Fruit fly (Drosophila melanogaster) whole organism, embryonic: ENCODE measurements around the gene CG4991.

ENCODE experiments used
- Bteb2 ChIP-seq: fragments of 200-800 bp; sonication (Bioruptor generic); optimal IDR thresholded peaks from 2 replicates; lab custom pipeline; 2016; ENCODE audit warnings: missing biosample characterization, missing genetic modification characterization
- CG10959 ChIP-seq: fragments of 200-800 bp; sonication (Bioruptor generic); IDR thresholded peaks from 2 replicates; pipeline ENCODE4 v1.3.6; 2022; ENCODE audit warnings: missing biosample characterization, missing genetic modification characterization
- CG11456 ChIP-seq: fragments of 200-800 bp; sonication (Bioruptor generic); IDR thresholded peaks from 3 replicates; pipeline ENCODE4 v1.3.6; 2022; ENCODE audit warnings: missing biosample characterization, missing genetic modification characterization
- CG1602 ChIP-seq: fragments of 200-800 bp; sonication (Bioruptor generic); optimal IDR thresholded peaks from 3 replicates; lab custom pipeline; 2016; ENCODE audit warnings: missing biosample characterization, missing genetic modification characterization
- CG17385 ChIP-seq: fragments of 200-800 bp; sonication (Bioruptor generic); optimal IDR thresholded peaks from 3 replicates; lab custom pipeline; 2018; ENCODE audit warnings: missing biosample characterization, mild to moderate bottlenecking, missing genetic modification characterization
- CG1792 ChIP-seq: fragments of 200-800 bp; sonication (Bioruptor generic); optimal IDR thresholded peaks from 2 replicates; lab custom pipeline; 2016; ENCODE audit warnings: missing biosample characterization, missing genetic modification characterization
- CG18599 ChIP-seq: fragments of 200-800 bp; sonication (Bioruptor generic); optimal IDR thresholded peaks from 3 replicates; lab custom pipeline; 2017; ENCODE audit warnings: missing biosample characterization, missing genetic modification characterization, mild to moderate bottlenecking, moderate library complexity, missing genetic modification reagents
- CG2199 ChIP-seq: fragments of 200-800 bp; sonication (Bioruptor generic); IDR thresholded peaks from 3 replicates; pipeline ENCODE4 v1.3.6; 2022; ENCODE audit warnings: missing biosample characterization, missing genetic modification characterization
- CG2712 ChIP-seq: fragments of 200-800 bp; optimal IDR thresholded peaks from 3 replicates; lab custom pipeline; 2019; ENCODE audit warnings: missing biosample characterization, mild to moderate bottlenecking, missing genetic modification characterization, moderate library complexity
- CG2875 ChIP-seq: fragments of 200-800 bp; sonication (Bioruptor generic); optimal IDR thresholded peaks from 2 replicates; lab custom pipeline; 2017; ENCODE audit warnings: missing biosample characterization, mild to moderate bottlenecking, missing genetic modification characterization, missing genetic modification reagents
- CG32532 ChIP-seq: fragments of 200-800 bp; sonication (Bioruptor generic); IDR thresholded peaks from 2 replicates; pipeline ENCODE4 v1.3.6; 2022; ENCODE audit warnings: missing biosample characterization, missing genetic modification characterization
- CG34422 ChIP-seq: fragments of 200-800 bp; sonication (Bioruptor generic); IDR thresholded peaks from 3 replicates; pipeline ENCODE4 v1.3.6; 2022; ENCODE audit warnings: missing biosample characterization, missing genetic modification characterization
- CG3995 ChIP-seq: fragments of 200-800 bp; sonication (Bioruptor generic); optimal IDR thresholded peaks from 3 replicates; lab custom pipeline; 2016; ENCODE audit warnings: missing biosample characterization, missing genetic modification characterization
- CG4404 ChIP-seq: fragments of 200-800 bp; sonication (Bioruptor generic); IDR thresholded peaks from 2 replicates; pipeline ENCODE4 v1.3.6; 2022; ENCODE audit warnings: missing biosample characterization, missing genetic modification characterization
- CG4730 ChIP-seq: fragments of 200-800 bp; sonication (Bioruptor generic); IDR thresholded peaks from 2 replicates; pipeline ENCODE4 v1.3.6; 2022; ENCODE audit warnings: missing biosample characterization, missing genetic modification characterization
- CG6254 ChIP-seq: fragments of 200-800 bp; sonication (Bioruptor generic); optimal IDR thresholded peaks from 3 replicates; lab custom pipeline; 2017; ENCODE audit warnings: mild to moderate bottlenecking, missing biosample characterization, missing genetic modification reagents, missing genetic modification characterization
- CG6654 ChIP-seq: fragments of 200-800 bp; sonication (Bioruptor generic); optimal IDR thresholded peaks from 2 replicates; lab custom pipeline; 2017; ENCODE audit warnings: missing biosample characterization, mild to moderate bottlenecking, missing genetic modification characterization
- CG8290 ChIP-seq, 3 experiments: fragments of 200-800 bp; sonication (Bioruptor generic); optimal IDR thresholded peaks; 2 replicates each; lab custom pipeline; 2016 to 2019; ENCODE audit warnings: missing biosample characterization in 3 of 3, missing genetic modification characterization in 3 of 3, mild to moderate bottlenecking in 2 of 3, moderate library complexity in 1 of 3
- CHES-1-like ChIP-seq: fragments of 200-800 bp; sonication (Bioruptor generic); optimal IDR thresholded peaks from 2 replicates; lab custom pipeline; 2016; ENCODE audit warnings: missing biosample characterization, missing genetic modification characterization
- D19B ChIP-seq: fragments of 200-800 bp; sonication (Bioruptor generic); optimal IDR thresholded peaks from 2 replicates; lab custom pipeline; 2017; ENCODE audit warnings: missing biosample characterization, mild to moderate bottlenecking, missing genetic modification characterization
- Dek ChIP-seq: fragments of 200-800 bp; sonication (Bioruptor generic); optimal IDR thresholded peaks from 3 replicates; lab custom pipeline; 2019; ENCODE audit warnings: missing biosample characterization, mild to moderate bottlenecking, missing genetic modification characterization, moderate library complexity
- E2f1 ChIP-seq: fragments of 200-800 bp; sonication (Bioruptor generic); IDR thresholded peaks from 2 replicates; pipeline ENCODE4 v1.3.6; 2022; ENCODE audit warnings: missing biosample characterization, missing genetic modification characterization
- Ets65A ChIP-seq: fragments of 200-800 bp; sonication (Bioruptor generic); peaks from one replicate; lab custom pipeline; 2016; ENCODE audit warnings: missing biosample characterization, missing genetic modification characterization
- Fer1 ChIP-seq: fragments of 200-800 bp; sonication (Bioruptor generic); optimal IDR thresholded peaks from 2 replicates; lab custom pipeline; 2017; ENCODE audit warnings: missing biosample characterization, mild to moderate bottlenecking, missing genetic modification characterization
- Nf-YB ChIP-seq: fragments of 200-800 bp; sonication (Bioruptor generic); optimal IDR thresholded peaks from 3 replicates; lab custom pipeline; 2019; ENCODE audit warnings: missing biosample characterization, mild to moderate bottlenecking, missing genetic modification characterization, moderate library complexity
- Optix ChIP-seq: fragments of 200-800 bp; sonication (Bioruptor generic); IDR thresholded peaks from 3 replicates; pipeline ENCODE4 v1.3.6; 2022; ENCODE audit warnings: missing biosample characterization, missing genetic modification characterization
- Ravus ChIP-seq: fragments of 200-800 bp; sonication (Bioruptor generic); IDR thresholded peaks from 2 replicates; pipeline ENCODE4 v1.3.6; 2022; ENCODE audit warnings: missing biosample characterization, missing genetic modification characterization
- Scr ChIP-seq: fragments of 200-800 bp; sonication (Bioruptor generic); IDR thresholded peaks from 2 replicates; pipeline ENCODE4 v1.3.6; 2022; ENCODE audit warnings: missing biosample characterization, missing genetic modification characterization; ENCODE audit not compliant: partially characterized antibody
- Side ChIP-seq: fragments of 200-800 bp; sonication (Bioruptor generic); optimal IDR thresholded peaks from 2 replicates; lab custom pipeline; 2016; ENCODE audit warnings: missing biosample characterization, missing genetic modification characterization
- TFAM ChIP-seq: fragments of 200-800 bp; sonication (Bioruptor generic); optimal IDR thresholded peaks from 2 replicates; lab custom pipeline; 2017; ENCODE audit warnings: missing biosample characterization, missing genetic modification characterization, inconsistent platforms
- al ChIP-seq: fragments of 200-800 bp; sonication (Bioruptor generic); IDR thresholded peaks from 2 replicates; pipeline ENCODE4 v1.3.6; 2022; ENCODE audit warnings: missing biosample characterization, missing genetic modification characterization
- az2 ChIP-seq: fragments of 200-800 bp; sonication (Bioruptor generic); optimal IDR thresholded peaks from 3 replicates; lab custom pipeline; 2016; ENCODE audit warnings: missing biosample characterization, missing genetic modification characterization
- bab2 ChIP-seq: fragments of 200-800 bp; sonication (Bioruptor generic); optimal IDR thresholded peaks from 2 replicates; lab custom pipeline; 2016; ENCODE audit warnings: missing biosample characterization, missing genetic modification characterization
- bigmax ChIP-seq: fragments of 200-800 bp; sonication (Bioruptor generic); optimal IDR thresholded peaks from 2 replicates; lab custom pipeline; 2018; ENCODE audit warnings: missing biosample characterization, mild to moderate bottlenecking, missing genetic modification characterization
- dati ChIP-seq: fragments of 200-800 bp; sonication (Bioruptor generic); IDR thresholded peaks from 2 replicates; pipeline ENCODE4 v1.3.6; 2022; ENCODE audit warnings: missing biosample characterization, missing genetic modification characterization
- dm ChIP-seq: fragments of 200-800 bp; sonication (Bioruptor generic); optimal IDR thresholded peaks from 3 replicates; lab custom pipeline; 2016; ENCODE audit warnings: missing biosample characterization, missing genetic modification characterization
- eyg ChIP-seq: fragments of 200-800 bp; sonication (Bioruptor generic); optimal IDR thresholded peaks from 3 replicates; lab custom pipeline; 2016; ENCODE audit warnings: missing biosample characterization, missing genetic modification characterization
- fd102C ChIP-seq: fragments of 200-800 bp; sonication (Bioruptor generic); optimal IDR thresholded peaks from 2 replicates; lab custom pipeline; 2018; ENCODE audit warnings: missing biosample characterization, mild to moderate bottlenecking, missing genetic modification characterization, moderate library complexity
- gt ChIP-seq: fragments of 200-800 bp; sonication (Bioruptor generic); IDR thresholded peaks from 2 replicates; pipeline ENCODE4 v1.3.6; 2022; ENCODE audit warnings: missing biosample characterization, missing genetic modification characterization
- ken ChIP-seq: fragments of 200-800 bp; sonication (Bioruptor generic); IDR thresholded peaks from 3 replicates; pipeline ENCODE4 v1.3.6; 2022; ENCODE audit warnings: missing biosample characterization, missing genetic modification characterization
- lmd ChIP-seq: fragments of 200-800 bp; sonication (Bioruptor generic); IDR thresholded peaks from 2 replicates; pipeline ENCODE4 v1.3.6; 2022; ENCODE audit warnings: missing biosample characterization, missing genetic modification characterization
- mam ChIP-seq: fragments of 200-800 bp; sonication (Bioruptor generic); optimal IDR thresholded peaks from 3 replicates; lab custom pipeline; 2016; ENCODE audit warnings: missing biosample characterization, missing genetic modification characterization
- pnt ChIP-seq: fragments of 200-800 bp; sonication (Bioruptor generic); optimal IDR thresholded peaks from 3 replicates; lab custom pipeline; 2016; ENCODE audit warnings: missing biosample characterization, missing genetic modification characterization
- pum ChIP-seq: fragments of 200-800 bp; sonication (Bioruptor generic); optimal IDR thresholded peaks from 2 replicates; lab custom pipeline; 2016; ENCODE audit warnings: missing biosample characterization, missing genetic modification characterization
- sd ChIP-seq: fragments of 200-800 bp; sonication (Bioruptor generic); optimal IDR thresholded peaks from 3 replicates; lab custom pipeline; 2018; ENCODE audit warnings: missing biosample characterization, mild to moderate bottlenecking, missing genetic modification characterization, moderate library complexity
- tio ChIP-seq: fragments of 200-800 bp; sonication (Bioruptor generic); optimal IDR thresholded peaks from 2 replicates; lab custom pipeline; 2017; ENCODE audit warnings: missing biosample characterization, missing genetic modification characterization, inconsistent platforms
- tll ChIP-seq, 2 experiments: fragments of 200-800 bp in 1 of 2; fragments of >200 bp in 1 of 2; sonication (Bioruptor generic) in 1 of 2; optimal IDR thresholded peaks; 2 replicates each; lab custom pipeline; 2017 to 2019; ENCODE audit warnings: missing biosample characterization in 2 of 2, missing genetic modification characterization in 2 of 2, mild to moderate bottlenecking in 1 of 2, moderate library complexity in 1 of 2
- wdn ChIP-seq: fragments of 200-800 bp; sonication (Bioruptor generic); IDR thresholded peaks from 2 replicates; pipeline ENCODE4 v1.3.6; 2022; ENCODE audit warnings: missing biosample characterization, missing genetic modification characterization
- wek ChIP-seq: fragments of 200-800 bp; sonication (Bioruptor generic); optimal IDR thresholded peaks from 3 replicates; lab custom pipeline; 2018; ENCODE audit warnings: missing biosample characterization, mild to moderate bottlenecking, missing genetic modification characterization, moderate library complexity
- zf30C ChIP-seq: fragments of 200-800 bp; sonication (Bioruptor generic); optimal IDR thresholded peaks from 3 replicates; lab custom pipeline; 2018; ENCODE audit warnings: missing biosample characterization, mild to moderate bottlenecking, missing genetic modification characterization

Gene CG4991

DNA sequence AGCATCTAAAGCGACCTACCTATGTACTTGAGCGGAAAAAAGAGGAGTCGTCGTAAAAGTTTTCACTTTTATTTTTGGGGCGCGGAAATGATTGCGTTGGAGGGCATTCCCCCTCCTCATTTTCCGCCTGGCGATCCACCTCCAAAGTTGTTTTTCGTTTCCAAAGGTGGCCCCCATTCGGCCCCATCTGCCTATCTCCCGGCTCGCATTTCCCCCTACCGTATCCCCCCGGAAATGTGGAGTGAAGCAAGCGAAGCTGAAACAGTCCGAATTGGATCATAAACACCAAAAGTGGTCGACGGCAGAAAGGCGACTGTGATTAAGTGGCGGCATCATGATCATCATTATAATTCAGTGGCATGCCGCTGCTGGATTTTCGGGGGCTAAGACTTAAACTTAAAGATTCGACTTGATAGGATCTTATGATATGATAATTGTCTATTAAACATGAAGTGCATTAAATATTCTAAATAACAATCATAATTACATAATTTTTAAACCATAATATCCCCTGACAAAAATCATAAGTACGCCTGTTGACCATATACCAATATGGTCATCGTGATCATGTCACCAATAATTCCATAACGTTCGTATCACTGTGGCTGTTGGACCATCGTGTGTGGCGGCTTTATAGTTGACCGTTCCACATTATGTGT is 32.0 kb downstream of the CG4991 start (continued):
- TF ChIP-seq CG2199: peak; percentile 48; the same call in 1 of the 3 replicates
- peak; percentile 0 for TF ChIP-seq TFAM (GFP tag; lab: Kevin White, UChicago)
- peak; percentile 77 for TF ChIP-seq CG32532 (GFP tag; lab: Robert Waterston, UW)
- TF ChIP-seq az2 (GFP tag; lab: Kevin White, UChicago): peak; percentile 61
- no peak for TF ChIP-seq fd102C (GFP tag; lab: Kevin White, UChicago)
- no peak for TF ChIP-seq CG8290 (GFP tag; optimal IDR thresholded peaks at IDR 0.05; lab: Kevin White, UChicago)
- TF ChIP-seq CG8290 (tag; optimal IDR thresholded peaks at IDR 0.05; lab: Kevin White, UChicago): peak in 1 of 2 experiments; percentile 86
- peak; percentile 32 for TF ChIP-seq sd (tag; lab: Kevin White, UChicago)
- TF ChIP-seq CG17385 (GFP tag; lab: Kevin White, UChicago): peak; percentile 64
- TF ChIP-seq CG2712 (tag; lab: Kevin White, UChicago): peak; percentile 76
- 0 out of 2 replicates have a peak, but pooled peaks have one; percentile 38 for TF ChIP-seq CG4730
- TF ChIP-seq gt (GFP tag; lab: Robert Waterston, UW): no peak
- TF ChIP-seq CG6654: peak; percentile 18
- 0 out of 2 replicates have a peak, but pooled peaks have one; percentile 23 for TF ChIP-seq CG4404
- no peak for TF ChIP-seq dati
- peak; percentile 15 for TF ChIP-seq tio
- peak; percentile 78; the same call in 2 of the 3 replicates for TF ChIP-seq ken (GFP tag; lab: Robert Waterston, UW)
- TF ChIP-seq CG2875 (GFP tag; lab: Kevin White, UChicago): peak; percentile 41
- peak; percentile 45 for TF ChIP-seq zf30C
- no peak for TF ChIP-seq bigmax (GFP tag; lab: Kevin White, UChicago)
- TF ChIP-seq wdn (GFP tag; lab: Robert Waterston, UW): peak; percentile 56
- TF ChIP-seq wek (GFP tag; lab: Kevin White, UChicago): peak; percentile 33
- peak; percentile 18 for TF ChIP-seq CG1602 (GFP tag; lab: Kevin White, UChicago)
- TF ChIP-seq tll (GFP tag; optimal IDR thresholded peaks at IDR 0.05; lab: Kevin White, UChicago): no peak
- TF ChIP-seq Ravus: no peak
- peak; percentile 16 for TF ChIP-seq CG3995 (GFP tag; lab: Kevin White, UChicago)
- TF ChIP-seq CG10959 (GFP tag; lab: Robert Waterston, UW): no peak
- TF ChIP-seq Dek: peak; percentile 74
- TF ChIP-seq Scr: no peak
- TF ChIP-seq CG34422: 0 out of 3 replicates have a peak, but pooled peaks have one; percentile 60
- TF ChIP-seq mam (GFP tag; lab: Kevin White, UChicago): peak; percentile 29
- TF ChIP-seq CHES-1-like (GFP tag; lab: Kevin White, UChicago): no peak
- TF ChIP-seq Side: peak; percentile 15
- TF ChIP-seq dm (GFP tag; lab: Kevin White, UChicago): peak; percentile 8
- no peak for TF ChIP-seq eyg (GFP tag; lab: Kevin White, UChicago)
- peak; percentile 48 for TF ChIP-seq Nf-YB (GFP tag; lab: Kevin White, UChicago)
- peak; percentile 41 for TF ChIP-seq D19B
- peak; percentile 88 for TF ChIP-seq CG18599 (GFP tag; lab: Kevin White, UChicago)
- peak; percentile 43 for TF ChIP-seq pum (GFP tag; lab: Kevin White, UChicago)
- TF ChIP-seq al (GFP tag; lab: Robert Waterston, UW): peak; percentile 72
- TF ChIP-seq CG6254: no peak
- peak; percentile 14 for TF ChIP-seq CG1792
- TF ChIP-seq CG11456 (GFP tag; lab: Robert Waterston, UW): peak; percentile 64; the same call in 1 of the 3 replicates
- TF ChIP-seq pnt: no peak
- TF ChIP-seq Fer1 (GFP tag; lab: Kevin White, UChicago): peak; percentile 77
- peak; percentile 75 for TF ChIP-seq lmd (GFP tag; lab: Robert Waterston, UW)
- TF ChIP-seq Ets65A (GFP tag; lab: Kevin White, UChicago): peak; percentile 89
- TF ChIP-seq Optix: 0 out of 3 replicates have a peak, but pooled peaks have one; percentile 50
- TF ChIP-seq Bteb2 (GFP tag; lab: Kevin White, UChicago): peak; percentile 63
- peak; percentile 74 for TF ChIP-seq E2f1 (GFP tag; lab: Robert Waterston, UW)
- TF ChIP-seq bab2: peak; percentile 51
